Fruit fly (Drosophila melanogaster) whole organism: ENCODE results near the gene CG11889.

Source experiments
- CG8478 ChIP-seq: fragments of >200 bp; optimal IDR thresholded peaks from 2 replicates; lab custom pipeline; 2018; ENCODE audit warnings: inconsistent platforms
- Dll ChIP-seq: fragments of >200 bp; optimal IDR thresholded peaks from 2 replicates; lab custom pipeline; 2017
- EcR ChIP-seq, 2 experiments: fragments of >200 bp; optimal IDR thresholded peaks; 2 replicates each; lab custom pipeline; 2017; ENCODE audit warnings: missing biosample characterization in 2 of 2, missing genetic modification characterization in 2 of 2, missing genetic modification reagents in 2 of 2
- psq ChIP-seq: fragments of >200 bp; optimal IDR thresholded peaks from 2 replicates; lab custom pipeline; 2017
- usp ChIP-seq: fragments of >200 bp; optimal IDR thresholded peaks from 2 replicates; lab custom pipeline; 2017; ENCODE audit warnings: missing biosample characterization, missing genetic modification characterization, mixed read lengths

DNA sequence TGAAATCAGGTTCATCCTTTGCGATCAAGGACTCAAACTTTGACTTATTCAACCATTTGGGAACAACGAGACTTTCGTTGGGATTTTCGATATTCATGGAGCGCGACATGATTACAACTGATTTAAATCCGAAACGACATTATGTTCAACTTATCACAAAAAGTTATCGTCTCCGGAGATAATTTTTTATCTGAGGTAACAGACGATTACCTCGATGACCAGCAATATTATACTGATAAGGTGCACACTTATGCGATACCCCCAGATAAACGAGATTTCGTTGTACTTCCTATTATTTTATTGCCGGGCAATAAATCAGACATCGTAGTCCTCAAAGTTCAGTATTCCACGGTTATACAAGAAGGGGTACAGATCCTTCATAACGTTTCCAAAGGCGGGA lies 27.7 kb downstream of the CG11889 start, which contains the start of gene CG31097:
- no peak for TF ChIP-seq psq
- no peak for TF ChIP-seq CG8478 (lab: Kevin White, UChicago)
- TF ChIP-seq Dll (lab: Kevin White, UChicago) = no peak
- no peak for TF ChIP-seq EcR (GFP tag; optimal IDR thresholded peaks at IDR 0.05; lab: Kevin White, UChicago)
- no peak for TF ChIP-seq usp (GFP tag; lab: Kevin White, UChicago)
